Fruit fly (Drosophila melanogaster) whole organism, embryonic: ENCODE results near the gene CG9795.

ENCODE experiments used
- BEAF-32 ChIP-seq: fragments of 200-800 bp; sonication (Bioruptor generic); optimal IDR thresholded peaks from 3 replicates; lab custom pipeline; 2017; ENCODE audit warnings: missing biosample characterization, missing genetic modification characterization, mild to moderate bottlenecking, moderate library complexity, missing genetic modification reagents
- C15 ChIP-seq: fragments of 200-800 bp; sonication (Bioruptor generic); IDR thresholded peaks from 3 replicates; pipeline ENCODE4 v1.3.6; 2022; ENCODE audit warnings: missing biosample characterization, missing genetic modification characterization
- CG10267 ChIP-seq: fragments of 200-800 bp; sonication (Bioruptor generic); optimal IDR thresholded peaks from 2 replicates; lab custom pipeline; 2018; ENCODE audit warnings: missing biosample characterization, mild to moderate bottlenecking, missing genetic modification characterization, moderate library complexity
- CG10543 ChIP-seq: fragments of 200-800 bp; sonication (Bioruptor generic); optimal IDR thresholded peaks from 3 replicates; lab custom pipeline; 2017; ENCODE audit warnings: missing biosample characterization, mild to moderate bottlenecking, missing genetic modification characterization, moderate library complexity
- CG12299 ChIP-seq: fragments of 200-800 bp; sonication (Bioruptor generic); optimal IDR thresholded peaks from 2 replicates; lab custom pipeline; 2018; ENCODE audit warnings: missing biosample characterization, mild to moderate bottlenecking, missing genetic modification characterization
- CG12769 ChIP-seq: fragments of 200-800 bp; sonication (Bioruptor generic); optimal IDR thresholded peaks from 2 replicates; lab custom pipeline; 2019; ENCODE audit warnings: missing biosample characterization, mild to moderate bottlenecking, missing genetic modification characterization, moderate library complexity
- CG13287 ChIP-seq: fragments of 200-800 bp; sonication (Bioruptor generic); IDR thresholded peaks from 2 replicates; pipeline ENCODE4 v1.3.6; 2022; ENCODE audit warnings: missing biosample characterization, missing genetic modification characterization; ENCODE audit not compliant: partially characterized antibody
- CG13624 ChIP-seq: fragments of 200-800 bp; sonication (Bioruptor generic); optimal IDR thresholded peaks from 2 replicates; lab custom pipeline; 2016; ENCODE audit warnings: missing biosample characterization, missing genetic modification characterization
- CG14710 ChIP-seq: fragments of 200-800 bp; sonication (Bioruptor generic); optimal IDR thresholded peaks from 3 replicates; lab custom pipeline; 2019; ENCODE audit warnings: missing biosample characterization, mild to moderate bottlenecking, missing genetic modification characterization, moderate library complexity
- CG1603 ChIP-seq: fragments of 200-800 bp; sonication (Bioruptor generic); optimal IDR thresholded peaks from 2 replicates; lab custom pipeline; 2019; ENCODE audit warnings: missing biosample characterization, mild to moderate bottlenecking, missing genetic modification characterization, moderate library complexity
- CG2116 ChIP-seq: fragments of 200-800 bp; sonication (Bioruptor generic); optimal IDR thresholded peaks from 3 replicates; lab custom pipeline; 2018; ENCODE audit warnings: missing biosample characterization, mild to moderate bottlenecking, missing genetic modification characterization
- CG2199 ChIP-seq: fragments of 200-800 bp; sonication (Bioruptor generic); IDR thresholded peaks from 3 replicates; pipeline ENCODE4 v1.3.6; 2022; ENCODE audit warnings: missing biosample characterization, missing genetic modification characterization
- CG30403 ChIP-seq: fragments of 200-800 bp; sonication (Bioruptor generic); optimal IDR thresholded peaks from 3 replicates; lab custom pipeline; 2016; ENCODE audit warnings: missing biosample characterization, missing genetic modification characterization
- CG3838 ChIP-seq: fragments of 200-800 bp; sonication (Bioruptor generic); optimal IDR thresholded peaks from 3 replicates; lab custom pipeline; 2016; ENCODE audit warnings: missing biosample characterization, missing genetic modification characterization
- CG3995 ChIP-seq: fragments of 200-800 bp; sonication (Bioruptor generic); optimal IDR thresholded peaks from 3 replicates; lab custom pipeline; 2016; ENCODE audit warnings: missing biosample characterization, missing genetic modification characterization
- CG4328 ChIP-seq: fragments of 200-800 bp; sonication (Bioruptor generic); optimal IDR thresholded peaks from 3 replicates; lab custom pipeline; 2017; ENCODE audit warnings: missing biosample characterization, missing genetic modification reagents, missing genetic modification characterization
- CG8290 ChIP-seq, 3 experiments: fragments of 200-800 bp; sonication (Bioruptor generic); optimal IDR thresholded peaks; 2 replicates each; lab custom pipeline; 2016 to 2019; ENCODE audit warnings: missing biosample characterization in 3 of 3, missing genetic modification characterization in 3 of 3, mild to moderate bottlenecking in 2 of 3, moderate library complexity in 1 of 3
- CG8944 ChIP-seq: fragments of 200-800 bp; sonication (Bioruptor generic); optimal IDR thresholded peaks from 3 replicates; lab custom pipeline; 2016; ENCODE audit warnings: missing biosample characterization, missing genetic modification characterization
- CG9797 ChIP-seq: fragments of 200-800 bp; sonication (Bioruptor generic); optimal IDR thresholded peaks from 3 replicates; lab custom pipeline; 2018; ENCODE audit warnings: missing biosample characterization, mild to moderate bottlenecking, missing genetic modification characterization
- CkIIα-i1 ChIP-seq: fragments of 200-800 bp; sonication (Bioruptor generic); IDR thresholded peaks from 2 replicates; pipeline ENCODE4 v1.3.6; 2022; ENCODE audit warnings: missing biosample characterization, missing genetic modification characterization
- Dfd ChIP-seq, 2 experiments: fragments of >200 bp; optimal IDR thresholded peaks; 2 replicates each; lab custom pipeline; 2017; ENCODE audit warnings: missing biosample characterization in 2 of 2, missing genetic modification characterization in 2 of 2
- Dll ChIP-seq: fragments of 200-800 bp; sonication (Bioruptor generic); IDR thresholded peaks from 4 replicates; pipeline ENCODE4 v1.3.6; 2022; ENCODE audit warnings: missing biosample characterization, missing genetic modification characterization; ENCODE audit not compliant: partially characterized antibody
- Ets97D ChIP-seq: fragments of 200-800 bp; sonication (Bioruptor generic); optimal IDR thresholded peaks from 3 replicates; lab custom pipeline; 2016; ENCODE audit warnings: missing biosample characterization, missing genetic modification characterization
- Hr39 ChIP-seq: fragments of >200 bp; optimal IDR thresholded peaks from 2 replicates; lab custom pipeline; 2017
- Lim3 ChIP-seq: fragments of 200-800 bp; sonication (Bioruptor generic); IDR thresholded peaks from 2 replicates; pipeline ENCODE4 v1.3.6; 2022; ENCODE audit warnings: missing biosample characterization, missing genetic modification characterization
- Med ChIP-seq: fragments of 200-800 bp; sonication (Bioruptor generic); peaks from one replicate; lab custom pipeline; 2016; ENCODE audit warnings: missing biosample characterization, missing genetic modification characterization, mild to moderate bottlenecking, inconsistent platforms, moderate library complexity
- NFAT ChIP-seq: fragments of 200-800 bp; sonication (Bioruptor generic); IDR thresholded peaks from 2 replicates; pipeline ENCODE4 v1.3.6; 2022; ENCODE audit warnings: missing biosample characterization, missing genetic modification characterization
- Oli ChIP-seq: fragments of 200-800 bp; sonication (Bioruptor generic); optimal IDR thresholded peaks from 2 replicates; lab custom pipeline; 2018; ENCODE audit warnings: missing biosample characterization, mild to moderate bottlenecking, missing genetic modification characterization, moderate library complexity
- Rfx ChIP-seq: fragments of 200-800 bp; sonication (Bioruptor generic); IDR thresholded peaks from 2 replicates; pipeline ENCODE4 v1.3.6; 2022; ENCODE audit warnings: missing biosample characterization, missing genetic modification characterization
- ara ChIP-seq: fragments of 200-800 bp; sonication (Bioruptor generic); IDR thresholded peaks from 2 replicates; pipeline ENCODE4 v1.3.6; 2022; ENCODE audit warnings: missing biosample characterization, missing genetic modification characterization
- ase ChIP-seq: fragments of 200-800 bp; sonication (Bioruptor generic); IDR thresholded peaks from 3 replicates; pipeline ENCODE4 v1.3.6; 2022; ENCODE audit warnings: missing biosample characterization, missing genetic modification characterization
- bbx ChIP-seq: fragments of 200-800 bp; sonication (Bioruptor generic); IDR thresholded peaks from 2 replicates; pipeline ENCODE4 v1.3.6; 2022; ENCODE audit warnings: missing biosample characterization, missing genetic modification characterization; ENCODE audit not compliant: partially characterized antibody
- bcd ChIP-seq: fragments of 200-800 bp; sonication (Bioruptor generic); optimal IDR thresholded peaks from 2 replicates; lab custom pipeline; 2017; ENCODE audit warnings: missing biosample characterization, mild to moderate bottlenecking, missing genetic modification characterization
- cg ChIP-seq: fragments of 200-800 bp; sonication (Bioruptor generic); optimal IDR thresholded peaks from 3 replicates; lab custom pipeline; 2019; ENCODE audit warnings: missing biosample characterization, mild to moderate bottlenecking, missing genetic modification characterization, moderate library complexity
- chinmo ChIP-seq: fragments of 200-800 bp; sonication (Bioruptor generic); IDR thresholded peaks from 4 replicates; pipeline ENCODE4 v1.3.6; 2022; ENCODE audit warnings: missing biosample characterization, missing genetic modification characterization; ENCODE audit not compliant: partially characterized antibody
- crc ChIP-seq: fragments of 200-800 bp; sonication (Bioruptor generic); optimal IDR thresholded peaks from 2 replicates; lab custom pipeline; 2016; ENCODE audit warnings: missing biosample characterization, missing genetic modification characterization
- disco-r ChIP-seq: fragments of 200-800 bp; sonication (Bioruptor generic); optimal IDR thresholded peaks from 2 replicates; lab custom pipeline; 2016; ENCODE audit warnings: missing biosample characterization, missing genetic modification characterization
- fd3F ChIP-seq: fragments of 200-800 bp; sonication (Bioruptor generic); optimal IDR thresholded peaks from 2 replicates; lab custom pipeline; 2018; ENCODE audit warnings: missing biosample characterization, mild to moderate bottlenecking, missing genetic modification characterization, moderate library complexity
- fu2 ChIP-seq: fragments of 200-800 bp; sonication (Bioruptor generic); optimal IDR thresholded peaks from 2 replicates; lab custom pipeline; 2016; ENCODE audit warnings: missing biosample characterization, missing genetic modification characterization
- gcm ChIP-seq: fragments of 200-800 bp; sonication (Bioruptor generic); optimal IDR thresholded peaks from 2 replicates; lab custom pipeline; 2019; ENCODE audit warnings: missing biosample characterization, mild to moderate bottlenecking, missing genetic modification characterization, moderate library complexity
- insv ChIP-seq, 2 experiments: fragments of 200-800 bp; sonication (Bioruptor generic); optimal IDR thresholded peaks; 3 replicates each; lab custom pipeline; 2016 to 2018; ENCODE audit warnings: missing biosample characterization in 2 of 2, missing genetic modification characterization in 2 of 2
- jing ChIP-seq: fragments of 200-800 bp; sonication (Bioruptor generic); optimal IDR thresholded peaks from 2 replicates; lab custom pipeline; 2018; ENCODE audit warnings: missing biosample characterization, mild to moderate bottlenecking, missing genetic modification characterization
- pum ChIP-seq: fragments of 200-800 bp; sonication (Bioruptor generic); optimal IDR thresholded peaks from 2 replicates; lab custom pipeline; 2016; ENCODE audit warnings: missing biosample characterization, missing genetic modification characterization
- run ChIP-seq: fragments of 200-800 bp; sonication (Bioruptor generic); optimal IDR thresholded peaks from 3 replicates; lab custom pipeline; 2018; ENCODE audit warnings: missing biosample characterization, mild to moderate bottlenecking, missing genetic modification characterization
- sens ChIP-seq: fragments of 200-800 bp; sonication (Bioruptor generic); peaks from one replicate; lab custom pipeline; 2016; ENCODE audit warnings: missing biosample characterization, missing genetic modification characterization
- sna ChIP-seq: fragments of 200-800 bp; sonication (Bioruptor generic); IDR thresholded peaks from 2 replicates; pipeline ENCODE4 v1.3.6; 2022; ENCODE audit warnings: missing biosample characterization, missing genetic modification characterization; ENCODE audit not compliant: partially characterized antibody
- z ChIP-seq: fragments of 200-800 bp; sonication (Bioruptor generic); IDR thresholded peaks from 3 replicates; pipeline ENCODE4 v1.3.6; 2022; ENCODE audit warnings: missing biosample characterization, missing genetic modification characterization

CG9795 gene

dm6 chr3R:4307664-4308416 lies 11.6 kb upstream of the CG9795 start, which contains the start of gene MP1 (continued):
- TF ChIP-seq chinmo, result peak; percentile 69; the same call in 2 of the 4 replicates
- TF ChIP-seq CG10543, result peak; percentile 26
- TF ChIP-seq CG2199, result peak; percentile 59; the same call in 1 of the 3 replicates
- TF ChIP-seq bbx, result 0 out of 2 replicates have a peak, but pooled peaks have one; percentile 7
- TF ChIP-seq CG13287 (GFP tag; lab: Robert Waterston, UW), result peak; percentile 36; the same call in 1 of the 2 replicates

- TF ChIP-seq Med (GFP tag; lab: Kevin White, UChicago), result peak; percentile 61
- TF ChIP-seq NFAT (GFP tag; lab: Robert Waterston, UW), result no peak
Observed at dm6 chr3R:4308708-4309107, 10.8 kb upstream of the CG9795 start.

dm6 chr3R:4310683-4311066 lies 8.8 kb upstream of the CG9795 start, which contains the start of gene Vps24:
TSS of gene Vps24 (minus strand) at chr3R:4310947.
- no peak for TF ChIP-seq cg
- no peak for TF ChIP-seq CkIIα-i1 (GFP tag; lab: Robert Waterston, UW)
- no peak for TF ChIP-seq pum
- no peak for TF ChIP-seq CG4328 (GFP tag; lab: Kevin White, UChicago)
- no peak for TF ChIP-seq gcm
- TF ChIP-seq disco-r (GFP tag; lab: Kevin White, UChicago), result no peak
- TF ChIP-seq fu2 (GFP tag; lab: Kevin White, UChicago), result no peak
- no peak for TF ChIP-seq run
- TF ChIP-seq Dfd (GFP tag; optimal IDR thresholded peaks at IDR 0.05; lab: Kevin White, UChicago), result no peak
- no peak for TF ChIP-seq Ets97D
- no peak for TF ChIP-seq CG2116 (GFP tag; lab: Kevin White, UChicago)
- no peak for TF ChIP-seq Hr39
- TF ChIP-seq CG3838 (GFP tag; lab: Kevin White, UChicago), result no peak
- no peak for TF ChIP-seq jing
- no peak for TF ChIP-seq CG30403
- no peak for TF ChIP-seq fd3F (GFP tag; lab: Kevin White, UChicago)
- TF ChIP-seq CG12769, result no peak
- no peak for TF ChIP-seq CG10267
- TF ChIP-seq CG8290 (GFP tag; optimal IDR thresholded peaks at IDR 0.05; lab: Kevin White, UChicago), result no peak
- TF ChIP-seq CG8290 (tag; optimal IDR thresholded peaks at IDR 0.05; lab: Kevin White, UChicago), result no peak
- no peak for TF ChIP-seq CG14710 (tag; lab: Kevin White, UChicago)
- no peak for TF ChIP-seq ara (GFP tag; lab: Robert Waterston, UW)
- no peak for TF ChIP-seq bcd
- no peak for TF ChIP-seq CG13624 (GFP tag; lab: Kevin White, UChicago)
- TF ChIP-seq insv (GFP tag; optimal IDR thresholded peaks at IDR 0.05; lab: Kevin White, UChicago), result peak in 1 of 2 experiments; percentile 85
- no peak for TF ChIP-seq Oli (tag; lab: Kevin White, UChicago)
- no peak; the same call in 1 of the 2 replicates for TF ChIP-seq sna (GFP tag; lab: Robert Waterston, UW)
- peak; percentile 28 for TF ChIP-seq CG3995 (GFP tag; lab: Kevin White, UChicago)
- no peak for TF ChIP-seq C15 (GFP tag; lab: Robert Waterston, UW)
- TF ChIP-seq Rfx, result no peak
- no peak for TF ChIP-seq CG8944 (GFP tag; lab: Kevin White, UChicago)
- no peak for TF ChIP-seq CG9797 (GFP tag; lab: Kevin White, UChicago)
- TF ChIP-seq CG1603 (tag; lab: Kevin White, UChicago), result no peak
- no peak for TF ChIP-seq z (GFP tag; lab: Robert Waterston, UW)
- no peak for TF ChIP-seq CG12299 (tag; lab: Kevin White, UChicago)
- no peak for TF ChIP-seq crc (GFP tag; lab: Kevin White, UChicago)
- TF ChIP-seq sens, result peak; percentile 67
- TF ChIP-seq Lim3 (GFP tag; lab: Robert Waterston, UW), result no peak
- TF ChIP-seq Dll (GFP tag; lab: Robert Waterston, UW), result peak; percentile 71
- peak; percentile 66 for TF ChIP-seq BEAF-32 (GFP tag; lab: Kevin White, UChicago)
- TF ChIP-seq ase (GFP tag; lab: Robert Waterston, UW), result no peak
